Fruit fly (Drosophila melanogaster) whole organism, wandering third instar larva: Measurements from ENCODE around the gene TMEM216.

Source experiments
- Abd-B ChIP-seq: fragments of >200 bp; optimal IDR thresholded peaks from 2 replicates; lab custom pipeline; 2017; ENCODE audit warnings: missing biosample characterization, missing genetic modification characterization
- CG32264 ChIP-seq: fragments of 200-800 bp; sonication (Bioruptor generic); optimal IDR thresholded peaks from 2 replicates; lab custom pipeline; 2016; ENCODE audit warnings: missing biosample characterization, missing genetic modification characterization
- Dfd ChIP-seq: fragments of >200 bp; optimal IDR thresholded peaks from 2 replicates; lab custom pipeline; 2017; ENCODE audit warnings: missing biosample characterization, missing genetic modification characterization
- HLH106 ChIP-seq: fragments of 200-800 bp; optimal IDR thresholded peaks from 3 replicates; lab custom pipeline; 2019; ENCODE audit warnings: missing biosample characterization, mild to moderate bottlenecking, missing genetic modification characterization, moderate library complexity
- Hnf4 ChIP-seq: fragments of 200-800 bp; sonication (Bioruptor generic); optimal IDR thresholded peaks from 2 replicates; lab custom pipeline; 2016; ENCODE audit warnings: missing biosample characterization, mild to moderate bottlenecking, missing genetic modification characterization
- Hr78 ChIP-seq: fragments of >200 bp; optimal IDR thresholded peaks from 2 replicates; lab custom pipeline; 2017; ENCODE audit warnings: missing biosample characterization, missing genetic modification characterization
- Hr83 ChIP-seq: fragments of 200-300 bp; sonication (Bioruptor generic); optimal IDR thresholded peaks from 2 replicates; lab custom pipeline; 2016; ENCODE audit warnings: missing biosample characterization, mild to moderate bottlenecking, missing genetic modification characterization, moderate library complexity; ENCODE audit not compliant: poor library complexity, severe bottlenecking
- Jra ChIP-seq: sonication (Bioruptor generic); optimal IDR thresholded peaks from 2 replicates; lab custom pipeline; 2016; ENCODE audit warnings: missing biosample characterization, missing genetic modification characterization
- Mio ChIP-seq: sonication (Bioruptor generic); optimal IDR thresholded peaks from 2 replicates; lab custom pipeline; 2016; ENCODE audit warnings: missing biosample characterization, missing genetic modification characterization
- Myc ChIP-seq: fragments of >200 bp; optimal IDR thresholded peaks from 2 replicates; lab custom pipeline; 2017
- N ChIP-seq: fragments of >200 bp; optimal IDR thresholded peaks from 2 replicates; lab custom pipeline; 2018; ENCODE audit warnings: missing biosample characterization, missing external identifiers, missing genetic modification characterization
- OdsH ChIP-seq: fragments of 200-800 bp; sonication (Bioruptor generic); optimal IDR thresholded peaks from 2 replicates; lab custom pipeline; 2016; ENCODE audit warnings: missing biosample characterization, mild to moderate bottlenecking, missing genetic modification characterization
- Rel ChIP-seq, 2 experiments: fragments of 200-800 bp; sonication (Bioruptor generic) in 1 of 2; optimal IDR thresholded peaks; 2 replicates in 1 of 2; 3 replicates in 1 of 2; lab custom pipeline; 2016 to 2019; ENCODE audit warnings: mild to moderate bottlenecking in 2 of 2, missing biosample characterization in 2 of 2, missing genetic modification characterization in 2 of 2, moderate library complexity in 1 of 2
- Sp1 ChIP-seq: fragments of 200-800 bp; sonication (Bioruptor generic); optimal IDR thresholded peaks from 3 replicates; lab custom pipeline; 2019; ENCODE audit warnings: missing biosample characterization, mild to moderate bottlenecking, missing genetic modification characterization, moderate library complexity
- br ChIP-seq: fragments of 200-800 bp; sonication (Bioruptor generic); optimal IDR thresholded peaks from 2 replicates; lab custom pipeline; 2016; ENCODE audit warnings: missing biosample characterization, missing genetic modification characterization
- brk ChIP-seq: fragments of 200-800 bp; sonication (Bioruptor generic); optimal IDR thresholded peaks from 2 replicates; lab custom pipeline; 2016; ENCODE audit warnings: missing biosample characterization, mild to moderate bottlenecking, missing genetic modification characterization
- dmrt93B ChIP-seq: fragments of 200-800 bp; sonication (Bioruptor generic); optimal IDR thresholded peaks from 2 replicates; lab custom pipeline; 2018; ENCODE audit warnings: missing biosample characterization, mild to moderate bottlenecking, missing genetic modification characterization
- dsf ChIP-seq: sonication (Bioruptor generic); optimal IDR thresholded peaks from 2 replicates; lab custom pipeline; 2016; ENCODE audit warnings: missing biosample characterization, missing genetic modification characterization, borderline replicate concordance
- ey ChIP-seq: fragments of 200-800 bp; sonication (Bioruptor generic); optimal IDR thresholded peaks from 2 replicates; lab custom pipeline; 2016; ENCODE audit warnings: missing biosample characterization, missing genetic modification characterization
- foxo ChIP-seq, 2 experiments: fragments of 200-800 bp; sonication (Bioruptor generic); optimal IDR thresholded peaks; 2 replicates in 1 of 2; 3 replicates in 1 of 2; lab custom pipeline; 2016 to 2017; ENCODE audit warnings: missing biosample characterization in 2 of 2, missing genetic modification characterization in 2 of 2
- fru ChIP-seq: fragments of 200-800 bp; sonication (Bioruptor generic); optimal IDR thresholded peaks from 3 replicates; lab custom pipeline; 2016; ENCODE audit warnings: missing biosample characterization, mild to moderate bottlenecking, missing genetic modification characterization
- h ChIP-seq: fragments of 200-800 bp; sonication (Bioruptor generic); optimal IDR thresholded peaks from 3 replicates; lab custom pipeline; 2016; ENCODE audit warnings: missing biosample characterization, mild to moderate bottlenecking, missing genetic modification characterization
- jim ChIP-seq: fragments of 175-275, 200-325 bp; sonication (Bioruptor generic); optimal IDR thresholded peaks from 2 replicates; lab custom pipeline; 2016; ENCODE audit warnings: missing biosample characterization, mild to moderate bottlenecking, missing genetic modification characterization
- lola ChIP-seq: fragments of >200 bp; optimal IDR thresholded peaks from 2 replicates; lab custom pipeline; 2017; ENCODE audit warnings: missing biosample characterization, missing genetic modification characterization
- pan ChIP-seq: fragments of >200 bp; optimal IDR thresholded peaks from 2 replicates; lab custom pipeline; 2017
- psq ChIP-seq: fragments of 200-800 bp; sonication (Bioruptor generic); optimal IDR thresholded peaks from 3 replicates; lab custom pipeline; 2017; ENCODE audit warnings: missing biosample characterization, mild to moderate bottlenecking, missing genetic modification characterization, moderate library complexity
- rgr ChIP-seq: fragments of 200-800 bp; sonication (Bioruptor generic); optimal IDR thresholded peaks from 3 replicates; lab custom pipeline; 2016; ENCODE audit warnings: missing biosample characterization, mild to moderate bottlenecking, missing genetic modification characterization
- sage ChIP-seq: fragments of 200-800 bp; sonication (Bioruptor generic); optimal IDR thresholded peaks from 2 replicates; lab custom pipeline; 2016; ENCODE audit warnings: missing biosample characterization, mild to moderate bottlenecking, missing genetic modification characterization
- sv ChIP-seq: fragments of 200-800 bp; sonication (Bioruptor generic); optimal IDR thresholded peaks from 3 replicates; lab custom pipeline; 2016; ENCODE audit warnings: missing biosample characterization, missing genetic modification characterization
- tai ChIP-seq: sonication (Bioruptor generic); optimal IDR thresholded peaks from 2 replicates; lab custom pipeline; 2016; ENCODE audit warnings: missing biosample characterization, missing genetic modification characterization
- usp ChIP-seq: fragments of >200 bp; optimal IDR thresholded peaks from 2 replicates; lab custom pipeline; 2017; ENCODE audit warnings: missing biosample characterization, missing genetic modification characterization
- woc ChIP-seq: sonication (Bioruptor generic); optimal IDR thresholded peaks from 2 replicates; lab custom pipeline; 2016; ENCODE audit warnings: missing biosample characterization, mild to moderate bottlenecking, missing genetic modification characterization

The TMEM216 gene

DNA sequence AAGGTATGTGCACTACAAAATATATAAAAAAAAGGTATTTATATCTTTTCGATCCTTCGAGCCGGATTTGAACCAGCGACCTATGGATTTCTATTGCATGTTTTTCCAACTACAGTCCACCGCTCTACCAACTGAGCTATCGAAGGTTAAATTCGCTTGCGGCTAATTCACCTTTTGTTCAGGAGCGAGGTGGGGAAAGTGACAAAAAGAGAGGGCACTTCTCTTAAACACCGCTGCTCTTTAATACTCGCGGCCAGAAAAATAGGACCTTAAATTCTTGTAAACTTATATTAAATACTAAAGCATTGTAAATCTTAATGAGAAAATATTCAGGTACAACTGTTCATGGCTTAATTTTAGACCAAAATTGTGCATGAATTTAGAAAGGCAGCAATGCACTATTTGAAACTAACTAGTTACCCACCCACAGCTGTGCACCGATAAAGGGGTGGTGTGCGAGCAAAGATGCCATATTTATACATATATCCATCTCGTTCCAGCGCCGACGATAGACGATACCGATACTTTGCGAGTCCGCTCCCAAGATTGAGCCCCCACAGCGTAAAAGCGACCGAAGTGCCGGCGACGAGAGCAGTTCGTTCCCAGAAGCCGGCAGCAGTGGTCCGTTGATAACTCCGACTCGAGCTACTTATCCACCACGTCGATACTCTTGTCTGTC is 46.9 kb upstream of the TMEM216 start (continued):
- TF ChIP-seq Abd-B: no peak

- TF ChIP-seq HLH106 (tag; lab: Kevin White, UChicago) (no peak), foxo (GFP tag; optimal IDR thresholded peaks at IDR 0.05; lab: Kevin White, UChicago) (peak; percentile 8 to 48), ey (GFP tag; lab: Kevin White, UChicago) (peak; percentile 54), lola (GFP tag; lab: Kevin White, UChicago) (no peak), Rel (GFP tag; optimal IDR thresholded peaks at IDR 0.05; lab: Kevin White, UChicago) (peak; percentile 24), Rel (tag; optimal IDR thresholded peaks at IDR 0.05; lab: Kevin White, UChicago) (no peak), CG32264 (GFP tag; lab: Kevin White, UChicago) (peak; percentile 31), Hnf4 (GFP tag; lab: Kevin White, UChicago) (peak; percentile 29), h (peak; percentile 67), Dfd (GFP tag; lab: Kevin White, UChicago) (no peak), rgr (GFP tag; lab: Kevin White, UChicago) (peak; percentile 28)
Measured at dm6 chr3R:8669900-8670528, 46.0 kb upstream of the TMEM216 start.

- TF ChIP-seq Myc (lab: Kevin White, UChicago) (no peak), tai (no peak), br (GFP tag; lab: Kevin White, UChicago) (no peak), N (GFP tag; lab: Kevin White, UChicago) (no peak), dmrt93B (GFP tag; lab: Kevin White, UChicago) (no peak), Dfd (GFP tag; lab: Kevin White, UChicago) (no peak), Rel (GFP tag; optimal IDR thresholded peaks at IDR 0.05; lab: Kevin White, UChicago) (no peak), Rel (tag; optimal IDR thresholded peaks at IDR 0.05; lab: Kevin White, UChicago) (no peak), sv (GFP tag; lab: Kevin White, UChicago) (no peak), HLH106 (tag; lab: Kevin White, UChicago) (no peak), brk (no peak), jim (no peak), Abd-B (no peak), Hnf4 (GFP tag; lab: Kevin White, UChicago) (peak; percentile 21), Hr83 (GFP tag; lab: Kevin White, UChicago) (peak; percentile 9), OdsH (peak; percentile 47), fru (GFP tag; lab: Kevin White, UChicago) (peak; percentile 83), pan (lab: Kevin White, UChicago) (no peak), CG32264 (GFP tag; lab: Kevin White, UChicago) (no peak), h (peak; percentile 33), ey (GFP tag; lab: Kevin White, UChicago) (peak; percentile 1), usp (GFP tag; lab: Kevin White, UChicago) (no peak), Hr78 (GFP tag; lab: Kevin White, UChicago) (no peak), Jra (GFP tag; lab: Kevin White, UChicago) (peak; percentile 18), woc (GFP tag; lab: Kevin White, UChicago) (peak; percentile 55), foxo (GFP tag; optimal IDR thresholded peaks at IDR 0.05; lab: Kevin White, UChicago) (peak in 1 of 2 experiments; percentile 62), lola (GFP tag; lab: Kevin White, UChicago) (no peak), dsf (peak; percentile 6), Mio (GFP tag; lab: Kevin White, UChicago) (no peak), rgr (GFP tag; lab: Kevin White, UChicago) (peak; percentile 61), sage (GFP tag; lab: Kevin White, UChicago) (peak; percentile 11)
Measured at dm6 chr3R:8670529-8671491, 45.2 kb upstream of the TMEM216 start, which contains the start of gene p. Gene p (minus strand): TSS chr3R:8670684.

- TF ChIP-seq foxo (GFP tag; optimal IDR thresholded peaks at IDR 0.05; lab: Kevin White, UChicago) (peak in 1 of 2 experiments; percentile 45), Sp1 (GFP tag; lab: Kevin White, UChicago) (peak; percentile 43), sv (GFP tag; lab: Kevin White, UChicago) (no peak), psq (GFP tag; lab: Kevin White, UChicago) (peak; percentile 15), sage (GFP tag; lab: Kevin White, UChicago) (peak; percentile 37), Rel (GFP tag; optimal IDR thresholded peaks at IDR 0.05; lab: Kevin White, UChicago) (no peak), Rel (tag; optimal IDR thresholded peaks at IDR 0.05; lab: Kevin White, UChicago) (peak; percentile 0), fru (GFP tag; lab: Kevin White, UChicago) (peak; percentile 28), Hnf4 (GFP tag; lab: Kevin White, UChicago) (peak; percentile 26), dmrt93B (GFP tag; lab: Kevin White, UChicago) (no peak), h (peak; percentile 22), woc (GFP tag; lab: Kevin White, UChicago) (peak; percentile 15), HLH106 (tag; lab: Kevin White, UChicago) (peak; percentile 50), brk (no peak), OdsH (peak; percentile 31)
Measured at dm6 chr3R:8673803-8674234, 42.2 kb upstream of the TMEM216 start, which contains the start of gene mRpL19. Gene mRpL19 (plus strand): TSS chr3R:8674109.
